Worm (Caenorhabditis elegans): ENCODE measurements around the gene F59F5.3.

The F59F5.3 gene

DNA sequence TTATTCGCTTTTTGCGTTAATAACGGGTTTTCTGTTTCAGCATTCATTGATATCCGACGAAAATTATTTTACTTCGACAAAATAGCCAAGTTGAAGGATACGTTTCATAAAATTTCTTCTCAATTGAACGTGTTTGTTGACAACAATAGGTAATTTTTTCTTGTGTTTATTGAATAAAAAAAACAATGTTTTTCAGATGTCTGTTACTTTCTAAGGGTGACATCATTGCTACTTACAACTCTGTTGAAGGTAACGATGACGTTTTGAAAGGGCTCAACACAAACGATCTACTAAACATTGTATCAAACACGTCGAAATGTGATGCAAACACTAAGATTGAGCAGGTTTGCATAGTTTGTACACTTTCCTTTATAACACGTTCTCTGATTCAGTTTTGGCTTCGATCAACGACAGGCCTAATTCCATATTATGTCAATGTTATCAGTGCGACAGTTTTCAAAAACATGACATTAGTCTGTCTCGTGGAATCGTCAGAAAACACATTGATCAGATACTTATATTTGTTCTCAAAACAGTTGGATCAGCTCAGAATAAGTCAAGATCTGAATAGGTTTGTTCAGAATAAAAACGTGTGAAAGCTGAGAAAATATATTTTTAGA lies 7.5 kb downstream of the F59F5.3 start:
- TF ChIP-seq ztf-11 (tag; optimal IDR thresholded peaks at IDR 0.05) (no peak), nhr-10 (tag; optimal IDR thresholded peaks at IDR 0.05) (no peak), peb-1 (tag; optimal IDR thresholded peaks at IDR 0.05) (no peak), lin-13 (GFP tag; optimal IDR thresholded peaks at IDR 0.05) (no peak), sma-9 (GFP tag; optimal IDR thresholded peaks at IDR 0.05) (no peak), sma-9 (tag; optimal IDR thresholded peaks at IDR 0.05) (no peak), skn-1 (tag; optimal IDR thresholded peaks at IDR 0.05) (no peak), nhr-237 (tag; optimal IDR thresholded peaks at IDR 0.05) (no peak), nhr-12 (tag; optimal IDR thresholded peaks at IDR 0.05) (no peak)

DNA sequence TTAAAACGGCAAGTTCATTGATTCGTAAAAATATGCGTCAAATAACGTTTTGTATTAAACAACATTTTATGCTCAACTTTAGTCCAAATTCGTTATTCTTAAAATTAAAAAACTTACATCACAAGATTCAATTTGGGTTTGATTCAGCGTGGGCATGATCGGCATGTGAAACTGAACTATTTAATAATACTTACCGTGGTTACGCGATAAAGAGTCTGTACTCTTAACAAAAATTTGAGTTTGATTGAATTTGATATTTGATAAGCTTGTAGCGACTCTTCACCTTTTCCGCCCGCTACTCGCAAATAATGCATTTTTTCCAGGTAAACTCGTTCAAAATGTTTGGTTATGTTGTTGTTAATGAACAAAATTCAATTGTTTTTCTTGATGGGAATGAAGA lies 8.8 kb downstream of the F59F5.3 start, which contains the start of gene glo-3:
Gene glo-3 (plus strand): TSS at position 253 of the 400 bp plus-strand sequence.
- TF ChIP-seq C34F6.9 (tag; optimal IDR thresholded peaks at IDR 0.05) (no peak), blmp-1 (tag; optimal IDR thresholded peaks at IDR 0.05; ENCODE audit: insufficient read depth) (no peak), sma-9 (GFP tag; optimal IDR thresholded peaks at IDR 0.05) (peak; percentile 16), sma-9 (tag; optimal IDR thresholded peaks at IDR 0.05) (no peak), F13H6.1 (tag; optimal IDR thresholded peaks at IDR 0.05) (no peak), ceh-16 (tag; optimal IDR thresholded peaks at IDR 0.05) (no peak), nhr-11 (tag; optimal IDR thresholded peaks at IDR 0.05) (no peak), fos-1 (tag; optimal IDR thresholded peaks at IDR 0.05) (peak; percentile 68), ztf-1 (GFP tag; conservative IDR thresholded peaks at IDR 0.05) (no peak), sem-4 (tag; optimal IDR thresholded peaks at IDR 0.05) (no peak), mab-5 (tag; optimal IDR thresholded peaks at IDR 0.05) (no peak), elt-1 (tag; optimal IDR thresholded peaks at IDR 0.05) (no peak), egl-27 (tag; optimal IDR thresholded peaks at IDR 0.05) (no peak), nhr-129 (tag; optimal IDR thresholded peaks at IDR 0.05) (no peak)

DNA sequence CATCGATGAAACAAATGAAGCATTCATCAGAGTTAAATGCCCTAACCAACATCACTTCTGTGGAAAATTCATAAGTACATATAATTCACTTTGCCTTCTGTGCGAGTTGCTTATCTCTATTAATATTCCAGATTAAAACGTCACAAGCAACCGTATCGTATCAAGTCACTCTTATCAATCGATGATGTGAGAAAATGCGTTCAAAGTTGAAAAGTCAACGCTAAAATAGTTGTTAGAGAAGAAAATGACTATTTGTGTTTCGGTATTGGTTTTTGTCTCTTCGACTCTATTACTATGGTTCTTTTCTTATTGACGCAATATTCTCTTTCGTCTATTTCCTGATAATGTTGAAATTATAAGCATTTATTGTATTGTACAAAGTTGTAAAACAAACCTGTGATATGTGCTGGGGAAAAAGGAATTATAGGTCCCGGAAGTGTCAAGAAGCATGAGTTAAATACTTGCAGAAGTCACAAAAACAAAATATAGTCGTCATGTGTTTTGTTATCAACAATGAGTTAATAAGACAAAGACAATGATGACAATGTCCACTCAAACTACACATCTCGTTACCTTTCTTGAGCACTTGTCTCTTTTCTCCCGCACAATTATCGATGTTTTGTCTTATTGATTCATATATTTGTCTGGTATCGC lies 9.9 kb downstream of the F59F5.3 start:
- TF ChIP-seq nhr-10 (tag; optimal IDR thresholded peaks at IDR 0.05) = no peak
- no peak for TF ChIP-seq zag-1 (tag; optimal IDR thresholded peaks at IDR 0.05)
- no peak for TF ChIP-seq ztf-1 (GFP tag; conservative IDR thresholded peaks at IDR 0.05)
- TF ChIP-seq mdl-1 (tag; optimal IDR thresholded peaks at IDR 0.05) = no peak
- TF ChIP-seq F13H6.1 (tag; optimal IDR thresholded peaks at IDR 0.05) = peak; percentile 52
- TF ChIP-seq fos-1 (tag; optimal IDR thresholded peaks at IDR 0.05) = peak; percentile 74
- no peak for TF ChIP-seq lin-13 (GFP tag; optimal IDR thresholded peaks at IDR 0.05)
- no peak for TF ChIP-seq ceh-82 (tag; optimal IDR thresholded peaks at IDR 0.05)
- no peak for TF ChIP-seq gmeb-1 (tag; optimal IDR thresholded peaks at IDR 0.05)
- TF ChIP-seq egl-27 (tag; optimal IDR thresholded peaks at IDR 0.05) = no peak
- no peak for TF ChIP-seq elt-1 (tag; optimal IDR thresholded peaks at IDR 0.05)
- TF ChIP-seq sma-3 (GFP tag; optimal IDR thresholded peaks at IDR 0.05) = no peak
- TF ChIP-seq nhr-25 (tag; optimal IDR thresholded peaks at IDR 0.05) = no peak
- TF ChIP-seq peb-1 (tag; optimal IDR thresholded peaks at IDR 0.05) = no peak
- TF ChIP-seq sma-9 (GFP tag; optimal IDR thresholded peaks at IDR 0.05) = peak; percentile 68
- no peak for TF ChIP-seq sma-9 (tag; optimal IDR thresholded peaks at IDR 0.05)
- peak; percentile 55 for TF ChIP-seq skn-1 (tag; optimal IDR thresholded peaks at IDR 0.05)
- TF ChIP-seq nhr-129 (tag; optimal IDR thresholded peaks at IDR 0.05) = no peak

DNA sequence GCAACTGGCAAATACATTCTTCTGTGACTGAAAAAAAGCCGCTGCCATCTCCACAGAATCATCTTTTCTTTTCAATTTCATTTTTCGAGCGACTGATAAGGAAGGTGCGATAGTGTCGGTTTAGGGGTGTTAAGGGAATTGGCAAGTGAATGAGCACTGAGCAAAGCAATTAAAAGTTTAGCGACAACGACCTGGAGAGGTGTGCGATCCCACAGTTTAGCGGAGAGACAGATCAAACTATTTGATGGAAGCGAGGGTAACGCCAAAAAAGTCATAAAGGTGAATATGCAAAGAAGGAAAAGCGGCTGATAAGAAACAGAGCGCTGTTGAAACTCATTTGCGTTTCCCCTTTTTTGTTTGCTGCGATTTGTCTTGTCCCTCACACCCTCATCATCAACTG lies 13.2 kb downstream of the F59F5.3 start, which contains the start of the genes F14F3.5 and slcf-1:
Gene F14F3.5 (minus strand): TSS at position 234 of the 400 bp plus-strand sequence.
Gene slcf-1 (plus strand): TSS at position 302 of the 400 bp plus-strand sequence.
- TF ChIP-seq ceh-16 (tag; optimal IDR thresholded peaks at IDR 0.05) = no peak
- TF ChIP-seq R02D3.7 (tag; optimal IDR thresholded peaks at IDR 0.05) = no peak
- no peak for TF ChIP-seq nhr-129 (tag; optimal IDR thresholded peaks at IDR 0.05)
- TF ChIP-seq fos-1 (tag; optimal IDR thresholded peaks at IDR 0.05) = peak; percentile 38

DNA sequence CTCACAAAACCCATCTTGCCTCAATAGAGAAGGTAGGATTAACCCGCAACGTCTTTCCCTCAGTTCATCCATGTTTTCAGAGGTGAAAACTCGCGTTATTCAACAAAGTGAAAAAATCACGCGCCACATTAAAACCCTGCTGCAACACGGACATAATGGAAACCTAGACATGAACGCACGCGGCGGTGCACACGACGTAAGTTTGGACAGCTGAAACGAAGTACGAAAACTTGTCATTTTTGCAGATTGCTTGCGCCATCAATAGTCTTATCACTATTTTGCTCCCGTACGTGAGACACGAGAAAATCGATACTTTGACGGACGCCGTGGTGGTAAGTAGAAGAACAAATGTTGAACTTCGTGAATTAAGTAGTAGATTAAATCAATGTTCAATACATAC lies 14.8 kb downstream of the F59F5.3 start:
- TF ChIP-seq sma-9 (GFP tag; optimal IDR thresholded peaks at IDR 0.05) (peak; percentile 42), sma-9 (tag; optimal IDR thresholded peaks at IDR 0.05) (no peak), unc-55 (GFP tag; optimal IDR thresholded peaks at IDR 0.05) (no peak), fos-1 (tag; optimal IDR thresholded peaks at IDR 0.05) (peak; percentile 13)

DNA sequence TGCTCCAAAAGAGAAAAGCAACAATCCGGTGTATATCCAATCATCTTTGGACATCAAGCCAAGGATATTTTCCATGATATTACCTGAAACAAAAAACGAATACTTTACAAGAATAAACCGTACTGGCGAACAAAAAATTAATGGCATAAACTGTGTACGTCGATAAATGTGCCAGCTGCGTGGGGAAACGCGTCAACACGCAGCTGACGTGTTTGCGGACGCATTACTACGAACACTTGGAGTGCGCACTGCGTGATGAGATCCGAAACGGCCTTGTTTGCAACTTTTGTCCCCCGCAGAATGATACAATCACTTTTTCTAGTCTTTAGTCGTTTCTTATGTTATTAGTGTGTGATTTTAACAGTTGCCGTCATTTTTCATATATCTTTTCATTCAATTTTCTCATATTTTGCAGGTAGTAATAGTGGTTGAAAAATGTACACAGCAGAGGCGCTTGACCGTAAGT lies 17.7 kb downstream of the F59F5.3 start, which contains the start of the genes mboa-7 and git-1:
Gene mboa-7 (minus strand): TSS at position 83 of the 466 bp plus-strand sequence.
Gene git-1 (plus strand): TSS at position 416 of the 466 bp plus-strand sequence.
- no peak for TF ChIP-seq nhr-25 (tag; optimal IDR thresholded peaks at IDR 0.05)
- TF ChIP-seq egl-27 (tag; optimal IDR thresholded peaks at IDR 0.05) = peak; percentile 6
- peak; percentile 57 for TF ChIP-seq gmeb-1 (tag; optimal IDR thresholded peaks at IDR 0.05)
- peak; percentile 77 for TF ChIP-seq sma-9 (GFP tag; optimal IDR thresholded peaks at IDR 0.05)
- TF ChIP-seq sma-9 (tag; optimal IDR thresholded peaks at IDR 0.05) = no peak
- TF ChIP-seq alr-1 (tag; optimal IDR thresholded peaks at IDR 0.05) = no peak
- TF ChIP-seq lin-11 (tag; optimal IDR thresholded peaks at IDR 0.05) = peak; percentile 40
- TF ChIP-seq F13H6.1 (tag; optimal IDR thresholded peaks at IDR 0.05) = peak; percentile 56
- no peak for TF ChIP-seq dmd-4 (tag; optimal IDR thresholded peaks at IDR 0.05)
- TF ChIP-seq unc-55 (GFP tag; optimal IDR thresholded peaks at IDR 0.05) = peak; percentile 68
- peak; percentile 29 for TF ChIP-seq ceh-16 (tag; optimal IDR thresholded peaks at IDR 0.05)
- peak; percentile 26 for TF ChIP-seq mab-5 (tag; optimal IDR thresholded peaks at IDR 0.05)
- TF ChIP-seq nhr-12 (tag; optimal IDR thresholded peaks at IDR 0.05) = no peak
- TF ChIP-seq nhr-6 (tag; optimal IDR thresholded peaks at IDR 0.05) = no peak
- TF ChIP-seq crh-2 (tag; optimal IDR thresholded peaks at IDR 0.05) = peak; percentile 59
- no peak for TF ChIP-seq aly-2 (tag; optimal IDR thresholded peaks at IDR 0.05)
- TF ChIP-seq ZK546.5 (tag; optimal IDR thresholded peaks at IDR 0.05) = no peak
- TF ChIP-seq unc-39 (tag; optimal IDR thresholded peaks at IDR 0.05) = no peak
- peak; percentile 68 for TF ChIP-seq nhr-129 (tag; optimal IDR thresholded peaks at IDR 0.05)
- no peak for TF ChIP-seq unc-62 (GFP tag; optimal IDR thresholded peaks at IDR 0.05)
- no peak for TF ChIP-seq elt-1 (tag; optimal IDR thresholded peaks at IDR 0.05)
- no peak for TF ChIP-seq blmp-1 (tag; optimal IDR thresholded peaks at IDR 0.05; ENCODE audit: insufficient read depth)
- no peak for TF ChIP-seq ceh-82 (tag; optimal IDR thresholded peaks at IDR 0.05)
